Fruit fly (Drosophila melanogaster): ENCODE results near the gene Smvt.

DNA sequence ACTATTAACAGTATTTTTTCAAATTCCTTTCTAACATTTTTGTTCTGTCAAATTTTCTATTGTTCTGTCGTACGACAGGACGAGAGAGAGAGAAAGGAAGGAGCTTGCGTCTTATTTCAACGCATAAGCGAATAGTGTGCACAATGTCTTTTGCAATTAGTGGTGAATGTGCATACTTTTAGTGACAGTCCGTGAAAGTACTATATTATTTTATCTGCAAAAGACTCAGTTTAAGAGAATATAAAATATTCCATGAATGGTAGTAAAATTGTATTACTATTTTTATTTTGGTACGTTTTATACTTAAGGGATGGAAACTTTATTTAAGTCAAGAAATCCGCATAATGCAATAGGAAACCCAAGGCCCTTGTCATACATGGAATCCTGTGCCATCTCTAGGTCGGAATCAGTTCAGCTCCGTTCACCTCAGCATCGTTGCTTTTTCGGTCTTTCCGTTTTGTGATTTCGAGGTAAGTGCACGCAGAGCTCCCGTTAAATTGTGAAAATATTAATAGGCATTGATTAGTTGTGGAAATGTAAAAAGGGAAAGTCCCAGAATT lies 23.2 kb downstream of the Smvt start, which contains the start of gene eEF1alpha2:
- TF ChIP-seq h (optimal IDR thresholded peaks at IDR 0.05): no peak
- TF ChIP-seq insv (optimal IDR thresholded peaks at IDR 0.05): no peak
- no peak for TF ChIP-seq psq (optimal IDR thresholded peaks at IDR 0.05)
- no peak for TF ChIP-seq Sin3A (optimal IDR thresholded peaks at IDR 0.05)
- no peak for TF ChIP-seq Myc (optimal IDR thresholded peaks at IDR 0.05)
- TF ChIP-seq ttk (optimal IDR thresholded peaks at IDR 0.05): no peak
